Worm (Caenorhabditis elegans): Measurements from ENCODE around the gene F25B3.4.

ce11 chrV:9616687-9617086 is 48.1 kb upstream of the F25B3.4 start:
- TF ChIP-seq pha-4 (tag; optimal IDR thresholded peaks at IDR 0.05), result no peak
- TF ChIP-seq K12H6.12 (tag; optimal IDR thresholded peaks at IDR 0.05), result no peak
- TF ChIP-seq ets-4 (GFP tag; optimal IDR thresholded peaks at IDR 0.05), result no peak

All from whole organism, young adult.